Fruit fly (Drosophila melanogaster): ENCODE results near the gene Srp54.

Srp54 gene

dm6 chr2L:9918020-9918959 is 5.6 kb downstream of the Srp54 start, which contains the start of the genes CG5885 and CG4598 (continued):
- no peak for TF ChIP-seq gro (GFP tag; optimal IDR thresholded peaks at IDR 0.05)
- TF ChIP-seq Optix (GFP tag; IDR thresholded peaks at IDR 0.05): peak; percentile 19; the same call in 1 of the 3 replicates
- peak; percentile 57 for TF ChIP-seq CG3838 (GFP tag; optimal IDR thresholded peaks at IDR 0.05)
- peak; percentile 72 for TF ChIP-seq Hr3 (GFP tag; optimal IDR thresholded peaks at IDR 0.05)
- peak; percentile 85 for TF ChIP-seq Med (GFP tag)
- no peak for TF ChIP-seq wdn (GFP tag; IDR thresholded peaks at IDR 0.05)
- peak; percentile 82 for TF ChIP-seq BEAF-32 (GFP tag; optimal IDR thresholded peaks at IDR 0.05)
- TF ChIP-seq Pdp1 (GFP tag; optimal IDR thresholded peaks at IDR 0.05): peak; percentile 16 to 68
- peak; percentile 84 for TF ChIP-seq CG4820 (GFP tag; optimal IDR thresholded peaks at IDR 0.05)
- peak; percentile 21 for TF ChIP-seq Dip3 (GFP tag; optimal IDR thresholded peaks at IDR 0.05)
- peak; percentile 71 for TF ChIP-seq CG17186 (GFP tag; optimal IDR thresholded peaks at IDR 0.05)
- peak; percentile 84 for TF ChIP-seq slbo (GFP tag; IDR thresholded peaks at IDR 0.05)
- TF ChIP-seq CG11723 (GFP tag; optimal IDR thresholded peaks at IDR 0.05): peak; percentile 21
- TF ChIP-seq Hand (GFP tag; optimal IDR thresholded peaks at IDR 0.05): no peak
- peak; percentile 78 for TF ChIP-seq CG6791 (GFP tag; IDR thresholded peaks at IDR 0.05; ENCODE audit: partially characterized antibody)
- TF ChIP-seq B-H2 (GFP tag; optimal IDR thresholded peaks at IDR 0.05): peak; percentile 50
- peak; percentile 81 for TF ChIP-seq row (GFP tag; IDR thresholded peaks at IDR 0.05)
- peak; percentile 68 for TF ChIP-seq CG8388 (GFP tag; optimal IDR thresholded peaks at IDR 0.05)
- no peak; the same call in 1 of the 3 replicates for TF ChIP-seq CG14050 (GFP tag; IDR thresholded peaks at IDR 0.05)
- TF ChIP-seq gcm (GFP tag; optimal IDR thresholded peaks at IDR 0.05): peak; percentile 38
- peak; percentile 63 for TF ChIP-seq CG11456 (GFP tag; IDR thresholded peaks at IDR 0.05)
- TF ChIP-seq klu (GFP tag; IDR thresholded peaks at IDR 0.05): no peak; the same call in 1 of the 2 replicates
- peak; percentile 59 for TF ChIP-seq ind (GFP tag; optimal IDR thresholded peaks at IDR 0.05)
- TF ChIP-seq stc (GFP tag; IDR thresholded peaks at IDR 0.05): peak; percentile 51
- peak; percentile 7 for TF ChIP-seq zen (tag; optimal IDR thresholded peaks at IDR 0.05)
- TF ChIP-seq croc (GFP tag; conservative IDR thresholded peaks at IDR 0.05): 0 out of 3 replicates have a peak, but pooled peaks have one; percentile 25
- peak; percentile 63 for TF ChIP-seq CG12942 (GFP tag; optimal IDR thresholded peaks at IDR 0.05)
- no peak for TF ChIP-seq CG2875 (GFP tag; optimal IDR thresholded peaks at IDR 0.05)
- no peak for TF ChIP-seq CkIIα-i1 (GFP tag; IDR thresholded peaks at IDR 0.05)
- TF ChIP-seq phol (tag; optimal IDR thresholded peaks at IDR 0.05): peak; percentile 69
- peak; percentile 56 for TF ChIP-seq CG15696 (tag; optimal IDR thresholded peaks at IDR 0.05)
- peak; percentile 85 for TF ChIP-seq Ada2b (GFP tag; IDR thresholded peaks at IDR 0.05)
- TF ChIP-seq ken (GFP tag; IDR thresholded peaks at IDR 0.05): peak; percentile 71; the same call in 1 of the 3 replicates
- TF ChIP-seq schlank (tag; optimal IDR thresholded peaks at IDR 0.05): peak; percentile 50
- peak; percentile 70 for TF ChIP-seq CG17328 (GFP tag; IDR thresholded peaks at IDR 0.05)
- peak; percentile 41; the same call in 1 of the 3 replicates for TF ChIP-seq CG11560 (tag; IDR thresholded peaks at IDR 0.05)
- peak; percentile 34 for TF ChIP-seq CG3281 (GFP tag; optimal IDR thresholded peaks at IDR 0.05)
- no peak for TF ChIP-seq ERR (GFP tag; optimal IDR thresholded peaks at IDR 0.05)
- TF ChIP-seq Atf3 (GFP tag; optimal IDR thresholded peaks at IDR 0.05): peak; percentile 27
- peak; percentile 76 for TF ChIP-seq CG42726 (GFP tag; IDR thresholded peaks at IDR 0.05; ENCODE audit: partially characterized antibody)
- no peak for TF ChIP-seq CG10274 (GFP tag; optimal IDR thresholded peaks at IDR 0.05)
- no peak for TF ChIP-seq Side (GFP tag; optimal IDR thresholded peaks at IDR 0.05)
- peak; percentile 59 for TF ChIP-seq CG14014 (GFP tag; IDR thresholded peaks at IDR 0.05)
- TF ChIP-seq CG14965 (GFP tag; optimal IDR thresholded peaks at IDR 0.05; ENCODE audit: borderline replicate concordance): no peak
- no peak for TF ChIP-seq NC2α (GFP tag; optimal IDR thresholded peaks at IDR 0.05)
- peak; percentile 67 for TF ChIP-seq Nf-YC (tag; optimal IDR thresholded peaks at IDR 0.05)
- peak; percentile 38 for TF ChIP-seq Hsf (GFP tag; optimal IDR thresholded peaks at IDR 0.05)
- TF ChIP-seq CG10979 (tag; optimal IDR thresholded peaks at IDR 0.05): peak; percentile 58

Measured in whole organism, embryonic.